Fruit fly (Drosophila melanogaster) whole organism, embryonic: ENCODE data around the gene CG45002.

Experiments
- Abd-B ChIP-seq: fragments of 200-800 bp; sonication (Bioruptor generic); optimal IDR thresholded peaks from 2 replicates; lab custom pipeline; 2018; ENCODE audit warnings: missing biosample characterization, mild to moderate bottlenecking, missing genetic modification characterization, moderate library complexity
- Aef1 ChIP-seq: fragments of 200-800 bp; sonication (Bioruptor generic); IDR thresholded peaks from 3 replicates; pipeline ENCODE4 v1.3.6; 2022; ENCODE audit warnings: missing biosample characterization, missing genetic modification characterization
- Awh ChIP-seq: fragments of 200-800 bp; sonication (Bioruptor generic); IDR thresholded peaks from 2 replicates; pipeline ENCODE4, ENCODE4 v1.3.6; 2022; ENCODE audit warnings: missing biosample characterization, missing genetic modification characterization
- Blimp-1 ChIP-seq: fragments of 200-800 bp; sonication (Bioruptor generic); optimal IDR thresholded peaks from 3 replicates; lab custom pipeline; 2018; ENCODE audit warnings: missing biosample characterization, missing genetic modification characterization, mild to moderate bottlenecking, moderate library complexity, missing genetic modification reagents
- CG10209 ChIP-seq: fragments of 200-800 bp; sonication (Bioruptor generic); optimal IDR thresholded peaks from 3 replicates; lab custom pipeline; 2017; ENCODE audit warnings: missing biosample characterization, mild to moderate bottlenecking, missing genetic modification characterization, missing genetic modification reagents
- CG11456 ChIP-seq: fragments of 200-800 bp; sonication (Bioruptor generic); IDR thresholded peaks from 3 replicates; pipeline ENCODE4 v1.3.6; 2022; ENCODE audit warnings: missing biosample characterization, missing genetic modification characterization
- CG11504 ChIP-seq: fragments of 200-800 bp; sonication (Bioruptor generic); optimal IDR thresholded peaks from 3 replicates; lab custom pipeline; 2019; ENCODE audit warnings: missing biosample characterization, mild to moderate bottlenecking, missing genetic modification characterization, moderate library complexity
- CG11560 ChIP-seq: fragments of 200-800 bp; sonication (Bioruptor generic); IDR thresholded peaks from 3 replicates; pipeline ENCODE4 v1.3.6; 2022; ENCODE audit warnings: missing biosample characterization, missing genetic modification characterization
- CG12659 ChIP-seq: fragments of 200-800 bp; sonication (Bioruptor generic); optimal IDR thresholded peaks from 3 replicates; lab custom pipeline; 2017; ENCODE audit warnings: mild to moderate bottlenecking, missing biosample characterization, missing genetic modification reagents, missing genetic modification characterization
- CG14965 ChIP-seq: fragments of 200-800 bp; sonication (Bioruptor generic); optimal IDR thresholded peaks from 2 replicates; lab custom pipeline; 2016; ENCODE audit warnings: missing biosample characterization, missing genetic modification characterization, borderline replicate concordance
- CG17359 ChIP-seq: fragments of 200-800 bp; sonication (Bioruptor generic); optimal IDR thresholded peaks from 3 replicates; lab custom pipeline; 2018; ENCODE audit warnings: missing biosample characterization, mild to moderate bottlenecking, missing genetic modification characterization, moderate library complexity
- CG2120 ChIP-seq: fragments of 200-800 bp; sonication (Bioruptor generic); optimal IDR thresholded peaks from 3 replicates; lab custom pipeline; 2016; ENCODE audit warnings: missing biosample characterization, missing genetic modification characterization
- CG31388 ChIP-seq: fragments of 200-800 bp; sonication (Bioruptor generic); optimal IDR thresholded peaks from 2 replicates; lab custom pipeline; 2016; ENCODE audit warnings: missing biosample characterization, missing genetic modification characterization
- CG3163 ChIP-seq: fragments of 200-800 bp; sonication (Bioruptor generic); optimal IDR thresholded peaks from 3 replicates; lab custom pipeline; 2016; ENCODE audit warnings: missing biosample characterization, missing genetic modification characterization
- CG43689 ChIP-seq: fragments of 200-800 bp; sonication (Bioruptor generic); IDR thresholded peaks from 2 replicates; pipeline ENCODE4 v1.3.6; 2022; ENCODE audit warnings: missing biosample characterization, missing genetic modification characterization
- CG4707 ChIP-seq: fragments of 200-800 bp; sonication (Bioruptor generic); optimal IDR thresholded peaks from 2 replicates; lab custom pipeline; 2018; ENCODE audit warnings: missing biosample characterization, mild to moderate bottlenecking, missing genetic modification characterization, moderate library complexity
- CG4854 ChIP-seq: fragments of 200-800 bp; sonication (Bioruptor generic); optimal IDR thresholded peaks from 2 replicates; lab custom pipeline; 2016; ENCODE audit warnings: missing biosample characterization, missing genetic modification characterization, inconsistent platforms
- CG7839 ChIP-seq: fragments of 200-800 bp; sonication (Bioruptor generic); optimal IDR thresholded peaks from 3 replicates; lab custom pipeline; 2018; ENCODE audit warnings: missing biosample characterization, mild to moderate bottlenecking, missing genetic modification characterization, moderate library complexity
- CG9215 ChIP-seq: fragments of 200-800 bp; sonication (Bioruptor generic); IDR thresholded peaks from 2 replicates; pipeline ENCODE4 v1.3.6; 2022; ENCODE audit warnings: missing biosample characterization, missing genetic modification characterization
- CG9932 ChIP-seq: fragments of 200-800 bp; sonication (Bioruptor generic); IDR thresholded peaks from 2 replicates; pipeline ENCODE4 v1.3.6; 2022; ENCODE audit warnings: missing biosample characterization, missing genetic modification characterization
- CTCF ChIP-seq: fragments of 200-800 bp; sonication (Bioruptor generic); optimal IDR thresholded peaks from 2 replicates; lab custom pipeline; 2017; ENCODE audit warnings: missing biosample characterization, mild to moderate bottlenecking, missing genetic modification characterization, moderate library complexity
- CrebB ChIP-seq: fragments of 200-800 bp; sonication (Bioruptor generic); optimal IDR thresholded peaks from 3 replicates; lab custom pipeline; 2018; ENCODE audit warnings: missing biosample characterization, mild to moderate bottlenecking, missing genetic modification characterization
- D19B ChIP-seq: fragments of 200-800 bp; sonication (Bioruptor generic); optimal IDR thresholded peaks from 2 replicates; lab custom pipeline; 2017; ENCODE audit warnings: missing biosample characterization, mild to moderate bottlenecking, missing genetic modification characterization
- Dbx ChIP-seq: fragments of 200-800 bp; sonication (Bioruptor generic); IDR thresholded peaks from 3 replicates; pipeline ENCODE4 v1.3.6; 2022; ENCODE audit warnings: missing biosample characterization, missing genetic modification characterization
- Deaf1 ChIP-seq: fragments of 200-800 bp; optimal IDR thresholded peaks from 3 replicates; lab custom pipeline; 2019; ENCODE audit warnings: missing biosample characterization, mild to moderate bottlenecking, missing genetic modification characterization, moderate library complexity
- Ets97D ChIP-seq: fragments of 200-800 bp; sonication (Bioruptor generic); optimal IDR thresholded peaks from 3 replicates; lab custom pipeline; 2016; ENCODE audit warnings: missing biosample characterization, missing genetic modification characterization
- Jarid2 ChIP-seq: fragments of 200-800 bp; sonication (Bioruptor generic); optimal IDR thresholded peaks from 3 replicates; lab custom pipeline; 2017; ENCODE audit warnings: mild to moderate bottlenecking, missing biosample characterization, missing genetic modification reagents, missing genetic modification characterization
- Max ChIP-seq: fragments of 200-800 bp; sonication (Bioruptor generic); optimal IDR thresholded peaks from 2 replicates; lab custom pipeline; 2016; ENCODE audit warnings: missing biosample characterization, mild to moderate bottlenecking, missing genetic modification characterization
- Ptx1 ChIP-seq: fragments of 200-800 bp; sonication (Bioruptor generic); IDR thresholded peaks from 2 replicates; pipeline ENCODE4 v1.3.6; 2022; ENCODE audit warnings: missing biosample characterization, missing genetic modification characterization
- Ravus ChIP-seq: fragments of 200-800 bp; sonication (Bioruptor generic); IDR thresholded peaks from 2 replicates; pipeline ENCODE4 v1.3.6; 2022; ENCODE audit warnings: missing biosample characterization, missing genetic modification characterization
- Sox100B ChIP-seq: fragments of 200-800 bp; sonication (Bioruptor generic); optimal IDR thresholded peaks from 3 replicates; lab custom pipeline; 2018; ENCODE audit warnings: missing biosample characterization, mild to moderate bottlenecking, missing genetic modification characterization
- Taf1 ChIP-seq: fragments of 200-800 bp; sonication (Bioruptor generic); IDR thresholded peaks from 2 replicates; pipeline ENCODE4 v1.3.6; 2022; ENCODE audit warnings: missing biosample characterization, missing genetic modification characterization
- Trl ChIP-seq, 3 experiments: fragments of >200 bp in 2 of 3; fragments of 200-800 bp in 1 of 3; sonication (Bioruptor generic) in 1 of 3; optimal IDR thresholded peaks; 2 replicates in 1 of 3; 3 replicates in 2 of 3; lab custom pipeline; 2016 to 2017; ENCODE audit warnings: missing biosample characterization in 1 of 3, missing genetic modification characterization in 1 of 3
- bsh ChIP-seq, 2 experiments: fragments of 200-800 bp; sonication (Bioruptor generic); optimal IDR thresholded peaks; 2 replicates each; lab custom pipeline; 2017 to 2018; ENCODE audit warnings: mild to moderate bottlenecking in 2 of 2, missing biosample characterization in 2 of 2, missing genetic modification characterization in 2 of 2, moderate library complexity in 1 of 2
- croc ChIP-seq: fragments of 200-800 bp; sonication (Bioruptor generic); conservative IDR thresholded peaks from 3 replicates; pipeline ENCODE4 v1.3.6; 2022; ENCODE audit warnings: missing biosample characterization, missing genetic modification characterization
- esg ChIP-seq: fragments of 200-800 bp; sonication (Bioruptor generic); conservative IDR thresholded peaks from 2 replicates; pipeline ENCODE4 v1.3.6; 2022; ENCODE audit warnings: missing biosample characterization, missing genetic modification characterization
- fd3F ChIP-seq: fragments of 200-800 bp; sonication (Bioruptor generic); optimal IDR thresholded peaks from 2 replicates; lab custom pipeline; 2018; ENCODE audit warnings: missing biosample characterization, mild to moderate bottlenecking, missing genetic modification characterization, moderate library complexity
- ham ChIP-seq: fragments of 200-800 bp; sonication (Bioruptor generic); IDR thresholded peaks from 2 replicates; pipeline ENCODE4 v1.3.6; 2022; ENCODE audit warnings: missing biosample characterization, missing genetic modification characterization
- hkb ChIP-seq, 2 experiments: fragments of 200-800 bp in 1 of 2; fragments of >200 bp in 1 of 2; sonication (Bioruptor generic) in 1 of 2; IDR thresholded peaks in 1 of 2; optimal IDR thresholded peaks in 1 of 2; 2 replicates each; pipeline versions ENCODE4 v1.3.6 to Lab custom; 2017 to 2022; ENCODE audit warnings: missing biosample characterization in 1 of 2, missing genetic modification characterization in 1 of 2
- nerfin-1 ChIP-seq: fragments of 200-800 bp; sonication (Bioruptor generic); optimal IDR thresholded peaks from 3 replicates; lab custom pipeline; 2019; ENCODE audit warnings: missing biosample characterization, mild to moderate bottlenecking, missing genetic modification characterization, moderate library complexity
- nom ChIP-seq: fragments of 200-800 bp; sonication (Bioruptor generic); optimal IDR thresholded peaks from 2 replicates; lab custom pipeline; 2017; ENCODE audit warnings: missing biosample characterization, missing genetic modification characterization, mild to moderate bottlenecking, moderate library complexity, missing genetic modification reagents
- oc ChIP-seq: fragments of 200-800 bp; sonication (Bioruptor generic); optimal IDR thresholded peaks from 2 replicates; lab custom pipeline; 2018; ENCODE audit warnings: missing biosample characterization, mild to moderate bottlenecking, missing genetic modification characterization, moderate library complexity
- pho ChIP-seq: fragments of 200-800 bp; sonication (Bioruptor generic); optimal IDR thresholded peaks from 2 replicates; lab custom pipeline; 2016; ENCODE audit warnings: missing biosample characterization, missing genetic modification characterization
- sqz ChIP-seq: fragments of 200-800 bp; sonication (Bioruptor generic); optimal IDR thresholded peaks from 3 replicates; lab custom pipeline; 2018; ENCODE audit warnings: missing biosample characterization, mild to moderate bottlenecking, missing genetic modification characterization
- sug ChIP-seq: fragments of 200-800 bp; optimal IDR thresholded peaks from 2 replicates; lab custom pipeline; 2019; ENCODE audit warnings: missing biosample characterization, mild to moderate bottlenecking, missing genetic modification characterization, moderate library complexity
- tna ChIP-seq: fragments of 200-800 bp; sonication (Bioruptor generic); IDR thresholded peaks from 2 replicates; pipeline ENCODE4 v1.3.6; 2022; ENCODE audit warnings: missing biosample characterization, missing genetic modification characterization; ENCODE audit not compliant: partially characterized antibody
- unpg ChIP-seq: fragments of 200-800 bp; sonication (Bioruptor generic); optimal IDR thresholded peaks from 3 replicates; lab custom pipeline; 2018; ENCODE audit warnings: missing biosample characterization, mild to moderate bottlenecking, missing genetic modification characterization, moderate library complexity

CG45002 gene

DNA sequence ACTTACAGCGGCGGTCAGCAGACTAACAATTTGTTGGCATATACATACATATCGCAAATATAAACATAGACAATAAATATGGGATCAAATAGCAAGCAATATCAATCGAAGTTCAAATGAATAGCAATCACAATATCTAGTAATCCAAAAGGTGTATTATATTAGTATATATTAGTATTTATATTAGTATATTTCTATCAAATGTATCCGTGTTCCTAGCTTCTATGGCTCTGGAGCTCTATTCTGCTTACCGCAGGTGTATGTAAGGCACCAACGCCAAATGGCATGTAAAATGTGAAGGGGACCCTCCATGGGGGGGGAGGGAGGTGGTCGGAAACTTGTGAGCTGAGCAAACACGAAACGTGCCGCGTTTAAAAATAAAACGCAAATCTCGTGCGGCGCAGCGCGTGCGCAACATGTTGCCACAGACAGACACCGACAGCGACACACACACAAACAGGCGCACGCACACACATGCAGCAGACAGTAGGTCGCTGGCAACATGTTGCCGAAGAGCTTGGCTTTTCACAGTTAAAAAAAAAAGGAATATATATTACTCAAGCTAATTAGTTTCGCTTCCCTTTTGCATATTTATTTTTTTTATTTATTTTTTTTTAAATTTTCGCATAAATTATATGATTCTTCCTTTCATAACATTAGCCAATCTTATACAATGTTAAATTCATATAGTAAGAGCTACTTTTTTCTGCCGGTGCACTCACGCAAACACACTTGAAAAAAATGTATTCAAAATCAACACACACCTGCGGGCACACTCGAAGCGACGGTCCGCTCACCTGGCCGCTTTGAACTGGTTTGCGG, 135.9 kb downstream of the CG45002 start (continued):
- peak; percentile 80 for TF ChIP-seq Ptx1
- peak; percentile 78 for TF ChIP-seq CG17359 (tag; lab: Kevin White, UChicago)
- peak; percentile 74 for TF ChIP-seq Blimp-1 (GFP tag; lab: Kevin White, UChicago)
- TF ChIP-seq Jarid2 (GFP tag; lab: Kevin White, UChicago), result peak; percentile 26
- TF ChIP-seq CrebB (tag; lab: Kevin White, UChicago), result peak; percentile 16
- TF ChIP-seq CG11504 (tag; lab: Kevin White, UChicago), result peak; percentile 100
- TF ChIP-seq CG4707 (GFP tag; lab: Kevin White, UChicago), result no peak
- TF ChIP-seq CG11456 (GFP tag; lab: Robert Waterston, UW), result peak; percentile 75; the same call in 2 of the 3 replicates
- peak; percentile 21 for TF ChIP-seq Deaf1 (tag; lab: Kevin White, UChicago)
- TF ChIP-seq bsh (GFP tag; optimal IDR thresholded peaks at IDR 0.05; lab: Kevin White, UChicago), result peak; percentile 27 to 67
- TF ChIP-seq sug (tag; lab: Kevin White, UChicago), result peak; percentile 37
- TF ChIP-seq Sox100B, result peak; percentile 70
- peak; percentile 56 for TF ChIP-seq nom (GFP tag; lab: Kevin White, UChicago)
- TF ChIP-seq oc (tag; lab: Kevin White, UChicago), result peak; percentile 73
- TF ChIP-seq CG14965 (GFP tag; lab: Kevin White, UChicago), result no peak
- no peak for TF ChIP-seq hkb (optimal IDR thresholded peaks at IDR 0.05; lab: Kevin White, UChicago)
- peak; percentile 79 for TF ChIP-seq hkb (GFP tag; IDR thresholded peaks at IDR 0.05; lab: Robert Waterston, UW)
- TF ChIP-seq croc (GFP tag; lab: Robert Waterston, UW), result peak; percentile 53; the same call in 2 of the 3 replicates
- no peak for TF ChIP-seq CTCF (GFP tag; lab: Kevin White, UChicago)
- peak; percentile 12 for TF ChIP-seq Ets97D
- TF ChIP-seq CG2120 (GFP tag; lab: Kevin White, UChicago), result peak; percentile 57
- peak; percentile 57 for TF ChIP-seq CG9932 (GFP tag; lab: Robert Waterston, UW)
- peak; percentile 67 for TF ChIP-seq unpg
- TF ChIP-seq tna (GFP tag; lab: Robert Waterston, UW), result no peak
- TF ChIP-seq CG10209 (GFP tag; lab: Kevin White, UChicago), result peak; percentile 55
- peak; percentile 55 for TF ChIP-seq CG12659 (GFP tag; lab: Kevin White, UChicago)
- peak; percentile 50 for TF ChIP-seq nerfin-1 (tag; lab: Kevin White, UChicago)
- peak; percentile 61 for TF ChIP-seq Aef1 (GFP tag; lab: Robert Waterston, UW)
- TF ChIP-seq CG9215 (GFP tag; lab: Robert Waterston, UW), result peak; percentile 44
- TF ChIP-seq CG3163 (GFP tag; lab: Kevin White, UChicago), result no peak
- peak; percentile 45 for TF ChIP-seq fd3F (GFP tag; lab: Kevin White, UChicago)
- TF ChIP-seq pho (GFP tag; lab: Kevin White, UChicago), result no peak
- TF ChIP-seq Trl (optimal IDR thresholded peaks at IDR 0.05; lab: Kevin White, UChicago), result no peak
- TF ChIP-seq Trl (GFP tag; optimal IDR thresholded peaks at IDR 0.05; lab: Kevin White, UChicago), result peak; percentile 24
- TF ChIP-seq sqz, result peak; percentile 72
- TF ChIP-seq ham (GFP tag; lab: Robert Waterston, UW), result no peak
- TF ChIP-seq CG4854, result no peak
- TF ChIP-seq Dbx (GFP tag; lab: Robert Waterston, UW), result 0 out of 3 replicates have a peak, but pooled peaks have one; percentile 32
- peak; percentile 41 for TF ChIP-seq Abd-B (GFP tag; lab: Kevin White, UChicago)
- peak; percentile 67 for TF ChIP-seq esg (GFP tag; lab: Robert Waterston, UW)
- no peak for TF ChIP-seq CG31388 (GFP tag; lab: Kevin White, UChicago)
- TF ChIP-seq CG7839 (tag; lab: Kevin White, UChicago), result peak; percentile 77
- TF ChIP-seq Awh (GFP tag; lab: Robert Waterston, UW), result peak; percentile 85
- peak; percentile 1 for TF ChIP-seq Max
- TF ChIP-seq Taf1 (GFP tag; lab: Robert Waterston, UW), result peak; percentile 9; the same call in 1 of the 2 replicates
- no peak for TF ChIP-seq CG43689 (GFP tag; lab: Robert Waterston, UW)
- 0 out of 3 replicates have a peak, but pooled peaks have one; percentile 19 for TF ChIP-seq CG11560 (tag; lab: Robert Waterston, UW)
- TF ChIP-seq Ravus (GFP tag; lab: Robert Waterston, UW), result no peak; the same call in 1 of the 2 replicates
- TF ChIP-seq D19B (GFP tag; lab: Kevin White, UChicago), result peak; percentile 14
